Worm (Caenorhabditis elegans) whole organism, L2 larva: ENCODE data around the gene F38A6.4.
A peak's percentile ranks its signal among the peaks of the same experiment; 100 is the strongest.

ENCODE experiments used
- C34F6.9 ChIP-seq: fragments of 150-350 bp; optimal IDR thresholded peaks from 2 replicates; lab custom pipeline; 2014; ENCODE audit warnings: missing biosample characterization, missing genetic modification characterization
- F13H6.1 ChIP-seq: sonication (generic microtip); optimal IDR thresholded peaks from 2 replicates; lab custom pipeline; 2016; ENCODE audit warnings: missing genetic modification characterization, missing compliant biosample characterization
- R02D3.7 ChIP-seq: fragments of 150-350 bp; optimal IDR thresholded peaks from 2 replicates; lab custom pipeline; 2014; ENCODE audit warnings: missing biosample characterization, missing genetic modification characterization
- Y55F3AM.14 ChIP-seq: fragments of 200-800 bp; sonication (Bioruptor generic); optimal IDR thresholded peaks from 2 replicates; lab custom pipeline; 2018; ENCODE audit warnings: mild to moderate bottlenecking, missing genetic modification characterization, missing compliant biosample characterization
- ZK546.5 ChIP-seq: sonication (generic microtip); optimal IDR thresholded peaks from 2 replicates; lab custom pipeline; 2017; ENCODE audit warnings: missing biosample characterization, missing genetic modification characterization
- alr-1 ChIP-seq: fragments of 150-350 bp; optimal IDR thresholded peaks from 2 replicates; lab custom pipeline; 2014; ENCODE audit warnings: missing biosample characterization, missing genetic modification characterization
- ama-1 ChIP-seq: fragments of 150-350 bp; optimal IDR thresholded peaks from 2 replicates; lab custom pipeline; 2018; ENCODE audit warnings: inconsistent platforms
- blmp-1 ChIP-seq: sonication (generic microtip); optimal IDR thresholded peaks from 2 replicates; lab custom pipeline; 2017; ENCODE audit warnings: missing genetic modification characterization, mild to moderate bottlenecking, missing compliant biosample characterization, antibody characterized with exemption, moderate library complexity; ENCODE audit not compliant: insufficient read depth
- ceh-16 ChIP-seq: fragments of 150-350 bp; optimal IDR thresholded peaks from 2 replicates; lab custom pipeline; 2014; ENCODE audit warnings: missing biosample characterization, missing genetic modification characterization
- crh-2 ChIP-seq: sonication (generic microtip); optimal IDR thresholded peaks from 2 replicates; lab custom pipeline; 2017; ENCODE audit warnings: missing biosample characterization, missing genetic modification characterization
- egl-27 ChIP-seq: sonication (generic microtip); optimal IDR thresholded peaks from 3 replicates; lab custom pipeline; 2017; ENCODE audit warnings: missing biosample characterization, missing genetic modification reagents, missing genetic modification characterization
- elt-1 ChIP-seq: fragments of 150-350 bp; optimal IDR thresholded peaks from 2 replicates; lab custom pipeline; 2014; ENCODE audit warnings: missing biosample characterization, missing genetic modification characterization
- elt-3 ChIP-seq: sonication (generic microtip); optimal IDR thresholded peaks from 2 replicates; lab custom pipeline; 2017; ENCODE audit warnings: missing biosample characterization, missing genetic modification characterization
- fos-1 ChIP-seq: fragments of 150-350 bp; optimal IDR thresholded peaks from 2 replicates; lab custom pipeline; 2014; ENCODE audit warnings: missing biosample characterization, missing genetic modification characterization
- gmeb-1 ChIP-seq: fragments of 150-350 bp; optimal IDR thresholded peaks from 2 replicates; lab custom pipeline; 2014; ENCODE audit warnings: missing biosample characterization, missing genetic modification characterization
- lin-11 ChIP-seq: fragments of 150-350 bp; sonication (generic microtip); optimal IDR thresholded peaks from 2 replicates; lab custom pipeline; 2014; ENCODE audit warnings: missing biosample characterization, missing genetic modification characterization, inconsistent platforms, mixed read lengths
- lin-39 ChIP-seq: fragments of 150-350 bp; optimal IDR thresholded peaks from 2 replicates; lab custom pipeline; 2014; ENCODE audit warnings: missing biosample characterization, missing genetic modification reagents, missing genetic modification characterization
- mab-5 ChIP-seq: fragments of 150-350 bp; optimal IDR thresholded peaks from 2 replicates; lab custom pipeline; 2014; ENCODE audit warnings: missing biosample characterization, missing genetic modification characterization
- mbf-1 ChIP-seq: sonication (generic microtip); optimal IDR thresholded peaks from 2 replicates; lab custom pipeline; 2017; ENCODE audit warnings: missing biosample characterization, missing genetic modification characterization
- nhr-10 ChIP-seq: sonication (generic microtip); optimal IDR thresholded peaks from 2 replicates; lab custom pipeline; 2017; ENCODE audit warnings: missing biosample characterization, missing genetic modification characterization
- nhr-129 ChIP-seq: fragments of 150-350 bp; optimal IDR thresholded peaks from 2 replicates; lab custom pipeline; 2014; ENCODE audit warnings: missing biosample characterization, missing genetic modification characterization
- nhr-21 ChIP-seq: fragments of 150-350 bp; optimal IDR thresholded peaks from 2 replicates; lab custom pipeline; 2014; ENCODE audit warnings: missing biosample characterization, missing genetic modification characterization
- nhr-23 ChIP-seq: fragments of 150-350 bp; optimal IDR thresholded peaks from 2 replicates; lab custom pipeline; 2014; ENCODE audit warnings: missing biosample characterization, missing genetic modification reagents, missing genetic modification characterization
- nhr-237 ChIP-seq: fragments of 150-350 bp; optimal IDR thresholded peaks from 2 replicates; lab custom pipeline; 2014; ENCODE audit warnings: missing biosample characterization, missing genetic modification characterization
- nhr-25 ChIP-seq: fragments of 150-350 bp; sonication (generic microtip); optimal IDR thresholded peaks from 3 replicates; lab custom pipeline; 2014; ENCODE audit warnings: missing biosample characterization, missing genetic modification characterization
- nhr-6 ChIP-seq: fragments of 150-350 bp; optimal IDR thresholded peaks from 2 replicates; lab custom pipeline; 2014; ENCODE audit warnings: missing biosample characterization, missing genetic modification characterization
- nhr-77 ChIP-seq: fragments of 150-350 bp; optimal IDR thresholded peaks from 2 replicates; lab custom pipeline; 2014; ENCODE audit warnings: missing biosample characterization, missing genetic modification characterization
- peb-1 ChIP-seq: fragments of 150-350 bp; optimal IDR thresholded peaks from 2 replicates; lab custom pipeline; 2014; ENCODE audit warnings: missing biosample characterization, missing genetic modification characterization
- skn-1 ChIP-seq: sonication (generic microtip); optimal IDR thresholded peaks from 2 replicates; lab custom pipeline; 2017; ENCODE audit warnings: missing biosample characterization, missing genetic modification characterization
- sma-3 ChIP-seq: sonication (generic microtip); optimal IDR thresholded peaks from 2 replicates; lab custom pipeline; 2016; ENCODE audit warnings: missing genetic modification reagents, missing genetic modification characterization, missing compliant biosample characterization
- sma-9 ChIP-seq, 2 experiments: fragments of 150-350 bp in 1 of 2; sonication (generic microtip) in 1 of 2; optimal IDR thresholded peaks; 2 replicates each; lab custom pipeline; 2014 to 2016; ENCODE audit warnings: missing genetic modification characterization in 2 of 2, mild to moderate bottlenecking in 1 of 2, missing biosample characterization in 1 of 2, missing compliant biosample characterization in 1 of 2, missing genetic modification reagents in 1 of 2, moderate library complexity in 1 of 2
- unc-39 ChIP-seq: fragments of 150-350 bp; optimal IDR thresholded peaks from 2 replicates; lab custom pipeline; 2014; ENCODE audit warnings: missing biosample characterization, missing genetic modification characterization
- unc-55 ChIP-seq: fragments of 150-350 bp; sonication (generic microtip); optimal IDR thresholded peaks from 3 replicates; lab custom pipeline; 2014; ENCODE audit warnings: missing biosample characterization, missing genetic modification reagents, missing genetic modification characterization
- ztf-11 ChIP-seq: sonication (generic microtip); optimal IDR thresholded peaks from 2 replicates; lab custom pipeline; 2017; ENCODE audit warnings: missing biosample characterization, missing genetic modification characterization
- ztf-4 ChIP-seq: fragments of 150-350 bp; optimal IDR thresholded peaks from 2 replicates; lab custom pipeline; 2014; ENCODE audit warnings: missing biosample characterization, missing genetic modification characterization

Gene F38A6.4

ce11 chrV:20761758-20762157 is 13.4 kb downstream of the F38A6.4 start:
- peak; percentile 75 for TF ChIP-seq F13H6.1 (tag; lab: Kevin White, UChicago)
- no peak for TF ChIP-seq blmp-1
- no peak for TF ChIP-seq lin-11 (tag; lab: Kevin White, UChicago)
- TF ChIP-seq alr-1: no peak
- TF ChIP-seq ceh-16 (tag; lab: Kevin White, UChicago): no peak
- peak; percentile 17 for TF ChIP-seq sma-9 (GFP tag; optimal IDR thresholded peaks at IDR 0.05; lab: Kevin White, UChicago)
- no peak for TF ChIP-seq sma-9 (tag; optimal IDR thresholded peaks at IDR 0.05; lab: Kevin White, UChicago)
- TF ChIP-seq ZK546.5 (tag; lab: Kevin White, UChicago): no peak
- TF ChIP-seq nhr-129 (tag; lab: Kevin White, UChicago): peak; percentile 50

ce11 chrV:20758106-20758505 is 17.1 kb downstream of the F38A6.4 start:
- TF ChIP-seq unc-55 (no peak), blmp-1 (no peak), sma-3 (GFP tag; lab: Kevin White, UChicago) (no peak), sma-9 (GFP tag; optimal IDR thresholded peaks at IDR 0.05; lab: Kevin White, UChicago) (no peak), sma-9 (tag; optimal IDR thresholded peaks at IDR 0.05; lab: Kevin White, UChicago) (no peak), gmeb-1 (tag; lab: Kevin White, UChicago) (no peak), skn-1 (tag; lab: Kevin White, UChicago) (no peak), crh-2 (tag; lab: Kevin White, UChicago) (no peak), nhr-6 (tag; lab: Kevin White, UChicago) (no peak), nhr-21 (tag; lab: Kevin White, UChicago) (no peak), nhr-10 (tag; lab: Kevin White, UChicago) (no peak), ztf-4 (tag; lab: Kevin White, UChicago) (no peak), nhr-25 (tag; lab: Kevin White, UChicago) (no peak), nhr-237 (no peak), alr-1 (no peak), ztf-11 (no peak), mbf-1 (tag; lab: Kevin White, UChicago) (no peak)

- no peak for TF ChIP-seq unc-39 (tag; lab: Kevin White, UChicago)
- no peak for TF ChIP-seq elt-3 (tag; lab: Kevin White, UChicago)
- TF ChIP-seq peb-1: no peak
- TF ChIP-seq egl-27 (tag; lab: Kevin White, UChicago): no peak
- TF ChIP-seq lin-39 (tag; lab: Kevin White, UChicago): no peak
- no peak for TF ChIP-seq crh-2 (tag; lab: Kevin White, UChicago)
- TF ChIP-seq R02D3.7 (tag; lab: Kevin White, UChicago): no peak
- no peak for TF ChIP-seq nhr-77 (tag; lab: Kevin White, UChicago)
- TF ChIP-seq ama-1: no peak
- no peak for TF ChIP-seq fos-1
- no peak for TF ChIP-seq mab-5 (tag; lab: Kevin White, UChicago)
- TF ChIP-seq nhr-6 (tag; lab: Kevin White, UChicago): no peak
- TF ChIP-seq ztf-4 (tag; lab: Kevin White, UChicago): no peak
- TF ChIP-seq elt-1: no peak
- no peak for TF ChIP-seq Y55F3AM.14
- TF ChIP-seq nhr-23 (tag; lab: Kevin White, UChicago): no peak
- TF ChIP-seq gmeb-1 (tag; lab: Kevin White, UChicago): no peak
- TF ChIP-seq F13H6.1 (tag; lab: Kevin White, UChicago): no peak
Observed at ce11 chrV:20757255-20757654, 17.9 kb downstream of the F38A6.4 start.

- no peak for TF ChIP-seq elt-3 (tag; lab: Kevin White, UChicago)
- TF ChIP-seq F13H6.1 (tag; lab: Kevin White, UChicago): peak; percentile 67
Observed at ce11 chrV:20756385-20756996, 18.7 kb downstream of the F38A6.4 start.

ce11 chrV:20755494-20755893 is 19.7 kb downstream of the F38A6.4 start:
- no peak for TF ChIP-seq C34F6.9 (tag; lab: Kevin White, UChicago)
- peak; percentile 57 for TF ChIP-seq fos-1
